Worm (Caenorhabditis elegans) whole organism, mixed stage, embryonic: ENCODE measurements around the gene pdhk-2.

ENCODE experiments used
- M03D4.4 ChIP-seq: sonication (generic microtip); optimal IDR thresholded peaks from 2 replicates; lab custom pipeline; 2017; ENCODE audit warnings: mild to moderate bottlenecking, missing genetic modification characterization, missing compliant biosample characterization
- bed-3 ChIP-seq: fragments of 200-800 bp; sonication (Bioruptor generic); optimal IDR thresholded peaks from 3 replicates; lab custom pipeline; 2018; ENCODE audit warnings: mild to moderate bottlenecking, missing genetic modification characterization, moderate library complexity, missing compliant biosample characterization
- blmp-1 ChIP-seq: fragments of 150-350 bp; optimal IDR thresholded peaks from 2 replicates; lab custom pipeline; 2014; ENCODE audit warnings: missing biosample characterization, missing genetic modification characterization
- ceh-39 ChIP-seq: fragments of 150-350 bp; optimal IDR thresholded peaks from 2 replicates; lab custom pipeline; 2014; ENCODE audit warnings: missing biosample characterization, missing genetic modification characterization
- ceh-43 ChIP-seq: fragments of 200-800 bp; sonication (Bioruptor generic); optimal IDR thresholded peaks from 2 replicates; lab custom pipeline; 2018; ENCODE audit warnings: mild to moderate bottlenecking, missing genetic modification characterization, moderate library complexity, missing compliant biosample characterization
- ceh-83 ChIP-seq: fragments of 200-800 bp; sonication (Bioruptor generic); optimal IDR thresholded peaks from 2 replicates; lab custom pipeline; 2018; ENCODE audit warnings: mild to moderate bottlenecking, missing genetic modification characterization, missing compliant biosample characterization
- ces-1 ChIP-seq: fragments of 150-350 bp; optimal IDR thresholded peaks from 2 replicates; lab custom pipeline; 2014; ENCODE audit warnings: missing biosample characterization, missing genetic modification reagents, missing genetic modification characterization
- cnd-1 ChIP-seq: fragments of 200-800 bp; sonication (Bioruptor generic); optimal IDR thresholded peaks from 2 replicates; lab custom pipeline; 2018; ENCODE audit warnings: mild to moderate bottlenecking, missing genetic modification characterization, missing compliant biosample characterization
- drap-1 ChIP-seq: fragments of 200-800 bp; sonication (Bioruptor generic); optimal IDR thresholded peaks from 3 replicates; lab custom pipeline; 2018; ENCODE audit warnings: mild to moderate bottlenecking, missing genetic modification characterization, missing compliant biosample characterization
- elt-1 ChIP-seq: sonication (generic microtip); optimal IDR thresholded peaks from 2 replicates; lab custom pipeline; 2017; ENCODE audit warnings: missing genetic modification characterization, mild to moderate bottlenecking, missing compliant biosample characterization, antibody characterized with exemption, moderate library complexity, borderline replicate concordance; ENCODE audit not compliant: insufficient read depth
- elt-3 ChIP-seq: fragments of 150-350 bp; optimal IDR thresholded peaks from 2 replicates; lab custom pipeline; 2014; ENCODE audit warnings: missing biosample characterization, missing genetic modification characterization
- flh-1 ChIP-seq: fragments of 200-800 bp; sonication (Bioruptor generic); optimal IDR thresholded peaks from 2 replicates; lab custom pipeline; 2018; ENCODE audit warnings: mild to moderate bottlenecking, missing genetic modification characterization, moderate library complexity, missing compliant biosample characterization
- ham-2 ChIP-seq: fragments of 200-800 bp; sonication (Bioruptor generic); optimal IDR thresholded peaks from 2 replicates; lab custom pipeline; 2018; ENCODE audit warnings: mild to moderate bottlenecking, missing genetic modification characterization, missing compliant biosample characterization
- hlh-1 ChIP-seq: fragments of 150-350 bp; optimal IDR thresholded peaks from 2 replicates; lab custom pipeline; 2014; ENCODE audit warnings: missing biosample characterization, missing genetic modification reagents, missing genetic modification characterization
- lin-13 ChIP-seq: fragments of 150-350 bp; optimal IDR thresholded peaks from 2 replicates; lab custom pipeline; 2014; ENCODE audit warnings: missing biosample characterization, missing genetic modification characterization
- lin-32 ChIP-seq: fragments of 200-800 bp; sonication (Bioruptor generic); optimal IDR thresholded peaks from 2 replicates; lab custom pipeline; 2018; ENCODE audit warnings: mild to moderate bottlenecking, missing genetic modification characterization, missing compliant biosample characterization
- lsy-2 ChIP-seq: fragments of 150-350 bp; optimal IDR thresholded peaks from 2 replicates; lab custom pipeline; 2014; ENCODE audit warnings: missing biosample characterization, missing genetic modification characterization
- mab-5 ChIP-seq: fragments of 150-350 bp; optimal IDR thresholded peaks from 2 replicates; lab custom pipeline; 2014; ENCODE audit warnings: missing biosample characterization, missing genetic modification characterization
- mep-1 ChIP-seq: fragments of 150-350 bp; optimal IDR thresholded peaks from 2 replicates; lab custom pipeline; 2017; ENCODE audit warnings: missing biosample characterization, missing genetic modification reagents, missing genetic modification characterization, inconsistent platforms
- mls-2 ChIP-seq: sonication (generic microtip); optimal IDR thresholded peaks from 2 replicates; lab custom pipeline; 2016; ENCODE audit warnings: mild to moderate bottlenecking, missing genetic modification characterization, moderate library complexity, missing compliant biosample characterization
- nhr-12 ChIP-seq: fragments of 150-350 bp; optimal IDR thresholded peaks from 2 replicates; lab custom pipeline; 2014; ENCODE audit warnings: missing biosample characterization, missing genetic modification characterization
- nhr-2 ChIP-seq: fragments of 150-350 bp; optimal IDR thresholded peaks from 2 replicates; lab custom pipeline; 2014; ENCODE audit warnings: missing biosample characterization, missing genetic modification characterization
- nhr-237 ChIP-seq: fragments of 150-350 bp; optimal IDR thresholded peaks from 2 replicates; lab custom pipeline; 2014; ENCODE audit warnings: missing biosample characterization, missing genetic modification characterization
- nhr-28 ChIP-seq: fragments of 150-350 bp; optimal IDR thresholded peaks from 2 replicates; lab custom pipeline; 2014; ENCODE audit warnings: missing biosample characterization, missing genetic modification characterization
- nhr-76 ChIP-seq: sonication (generic microtip); optimal IDR thresholded peaks from 2 replicates; lab custom pipeline; 2017; ENCODE audit warnings: missing biosample characterization, missing genetic modification characterization
- pha-4 ChIP-seq: fragments of 150-350 bp; optimal IDR thresholded peaks from 2 replicates; lab custom pipeline; 2018; ENCODE audit warnings: missing biosample characterization, missing genetic modification reagents, missing genetic modification characterization
- sem-2 ChIP-seq: fragments of 200-800 bp; sonication (Bioruptor generic); optimal IDR thresholded peaks from 2 replicates; lab custom pipeline; 2018; ENCODE audit warnings: mild to moderate bottlenecking, missing genetic modification characterization, missing compliant biosample characterization
- snpc-4 ChIP-seq: fragments of 150-350 bp; optimal IDR thresholded peaks from 2 replicates; lab custom pipeline; 2014; ENCODE audit warnings: missing biosample characterization, missing genetic modification characterization
- sptf-1 ChIP-seq: sonication (generic microtip); optimal IDR thresholded peaks from 2 replicates; lab custom pipeline; 2017; ENCODE audit warnings: mild to moderate bottlenecking, missing genetic modification characterization, moderate library complexity, missing compliant biosample characterization
- tbx-8 ChIP-seq: fragments of 200-800 bp; sonication (Bioruptor generic); optimal IDR thresholded peaks from 2 replicates; lab custom pipeline; 2018; ENCODE audit warnings: mild to moderate bottlenecking, missing genetic modification characterization, moderate library complexity, missing compliant biosample characterization
- unc-120 ChIP-seq: sonication (generic microtip); optimal IDR thresholded peaks from 2 replicates; lab custom pipeline; 2017; ENCODE audit warnings: missing genetic modification characterization, missing compliant biosample characterization; ENCODE audit not compliant: poor library complexity, severe bottlenecking
- unc-62 ChIP-seq: fragments of 150-350 bp; optimal IDR thresholded peaks from 2 replicates; lab custom pipeline; 2014; ENCODE audit warnings: missing biosample characterization, missing genetic modification reagents, missing genetic modification characterization
- zip-8 ChIP-seq: fragments of 150-350 bp; optimal IDR thresholded peaks from 2 replicates; lab custom pipeline; 2014; ENCODE audit warnings: missing biosample characterization, missing genetic modification characterization
- ztf-11 ChIP-seq: fragments of 150-350 bp; optimal IDR thresholded peaks from 2 replicates; lab custom pipeline; 2014; ENCODE audit warnings: missing biosample characterization, missing genetic modification characterization

pdhk-2 gene

DNA sequence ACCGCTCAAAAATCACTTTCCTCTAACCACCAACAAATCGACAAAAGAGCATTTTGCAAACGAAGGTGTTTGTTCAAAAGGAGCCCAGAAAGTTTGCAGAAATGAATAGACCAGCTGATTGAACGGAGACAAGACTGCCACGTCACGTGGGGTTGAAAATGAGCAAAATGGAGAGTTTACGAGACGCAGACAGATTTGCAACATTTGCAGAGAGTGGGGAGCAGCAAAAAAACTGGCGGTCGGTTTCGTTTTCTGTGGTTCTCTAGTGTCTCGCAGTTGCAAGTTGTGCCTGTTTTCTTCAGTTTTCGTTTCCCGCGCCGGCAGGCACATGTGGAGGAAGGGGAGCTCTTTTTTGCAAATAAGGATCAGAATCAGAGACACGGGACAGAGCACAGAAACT lies 44.2 kb upstream of the pdhk-2 start:
- TF ChIP-seq cnd-1 (tag; lab: Kevin White, UChicago) (no peak), bed-3 (GFP tag; lab: Kevin White, UChicago) (no peak), nhr-12 (tag; lab: Kevin White, UChicago) (no peak), sptf-1 (tag; lab: Kevin White, UChicago) (no peak), mep-1 (tag; lab: Kevin White, UChicago) (no peak), nhr-237 (tag; lab: Kevin White, UChicago) (no peak), elt-3 (tag; lab: Kevin White, UChicago) (no peak)

DNA sequence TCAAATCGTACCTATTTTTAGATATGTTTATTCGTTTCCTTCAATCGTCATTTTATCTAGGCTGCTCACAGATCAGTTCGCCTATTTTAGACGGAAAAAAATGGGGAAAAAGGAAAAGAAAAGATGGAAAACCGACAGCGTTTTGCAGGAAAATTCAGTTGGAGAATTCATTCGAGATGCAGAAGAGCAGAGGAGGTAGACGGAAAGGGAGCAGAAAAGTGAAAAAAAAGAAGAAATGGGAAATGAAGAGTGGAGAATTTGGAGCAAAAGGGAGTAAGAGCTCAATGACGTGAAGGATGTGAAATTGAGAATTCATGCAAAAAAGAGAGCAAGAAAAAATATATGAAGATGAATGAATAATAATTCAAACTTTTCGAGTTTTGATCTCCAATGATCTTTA lies 43.3 kb upstream of the pdhk-2 start:
- TF ChIP-seq snpc-4 (no peak), sem-2 (GFP tag; lab: Kevin White, UChicago) (no peak), ham-2 (GFP tag; lab: Kevin White, UChicago) (no peak), mls-2 (no peak), mep-1 (tag; lab: Kevin White, UChicago) (no peak), lin-32 (GFP tag; lab: Kevin White, UChicago) (no peak), lsy-2 (tag; lab: Kevin White, UChicago) (no peak), nhr-237 (tag; lab: Kevin White, UChicago) (no peak), elt-3 (tag; lab: Kevin White, UChicago) (no peak), ztf-11 (tag; lab: Kevin White, UChicago) (no peak), cnd-1 (tag; lab: Kevin White, UChicago) (no peak), zip-8 (tag; lab: Kevin White, UChicago) (no peak), drap-1 (GFP tag; lab: Kevin White, UChicago) (no peak), unc-120 (no peak), elt-1 (tag; lab: Kevin White, UChicago) (no peak), nhr-2 (tag; lab: Kevin White, UChicago) (no peak), nhr-76 (tag; lab: Kevin White, UChicago) (no peak)

DNA sequence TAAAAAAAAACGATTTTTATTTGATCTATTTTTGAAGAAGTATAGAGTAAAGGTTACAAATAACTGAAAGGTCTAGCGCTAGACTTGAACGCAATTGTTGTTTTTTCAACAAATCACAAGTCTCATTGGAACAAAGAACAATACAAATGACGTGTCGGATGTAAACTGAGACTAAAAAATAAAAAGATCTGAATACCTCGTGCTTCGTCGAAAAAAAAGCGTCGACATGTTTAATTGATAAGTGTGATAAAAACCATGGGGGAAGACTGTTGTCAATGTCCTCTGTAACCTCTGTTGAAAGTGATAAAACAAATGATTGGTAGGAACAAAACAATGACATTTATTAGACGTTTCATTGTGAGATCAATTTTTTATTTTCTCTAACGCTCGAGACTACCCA lies 41.5 kb upstream of the pdhk-2 start:
- TF ChIP-seq hlh-1 = no peak
- no peak for TF ChIP-seq ceh-43
- TF ChIP-seq cnd-1 (tag; lab: Kevin White, UChicago) = no peak
- no peak for TF ChIP-seq nhr-237 (tag; lab: Kevin White, UChicago)
- no peak for TF ChIP-seq ces-1
- no peak for TF ChIP-seq sem-2 (GFP tag; lab: Kevin White, UChicago)
- no peak for TF ChIP-seq mls-2
- no peak for TF ChIP-seq nhr-12 (tag; lab: Kevin White, UChicago)
- TF ChIP-seq M03D4.4 (tag; lab: Kevin White, UChicago) = no peak
- TF ChIP-seq mab-5 (tag; lab: Kevin White, UChicago) = no peak
- TF ChIP-seq lin-13 (tag; lab: Kevin White, UChicago) = no peak
- TF ChIP-seq ceh-83 (GFP tag; lab: Kevin White, UChicago) = no peak
- no peak for TF ChIP-seq nhr-76 (tag; lab: Kevin White, UChicago)
- TF ChIP-seq elt-3 (tag; lab: Kevin White, UChicago) = no peak
- no peak for TF ChIP-seq blmp-1 (tag; lab: Kevin White, UChicago)
- no peak for TF ChIP-seq snpc-4
- TF ChIP-seq lsy-2 (tag; lab: Kevin White, UChicago) = no peak

DNA sequence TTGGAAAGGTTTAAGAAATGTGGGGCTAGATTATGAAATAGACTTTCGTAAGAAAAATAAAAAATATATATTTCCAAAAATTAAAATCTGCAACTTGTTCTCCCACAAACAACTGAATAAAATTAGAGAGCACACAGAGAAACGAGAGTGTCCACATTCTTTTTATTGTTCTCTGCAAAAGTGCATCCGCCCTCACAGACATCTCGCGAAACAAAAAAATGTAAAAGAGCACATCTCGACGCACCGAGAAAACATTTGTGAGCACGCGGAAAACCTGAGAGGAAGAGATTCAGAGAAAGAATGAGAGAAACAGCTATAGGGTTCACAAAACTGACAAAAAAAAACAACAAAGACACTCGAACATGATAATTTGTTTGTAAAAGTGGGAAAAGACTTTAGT lies 40.9 kb upstream of the pdhk-2 start:
- TF ChIP-seq ztf-11 (tag; lab: Kevin White, UChicago) (no peak), tbx-8 (GFP tag; lab: Kevin White, UChicago) (no peak), hlh-1 (peak; percentile 19), ceh-39 (no peak), pha-4 (tag; lab: Kevin White, UChicago) (no peak), elt-3 (tag; lab: Kevin White, UChicago) (no peak), nhr-28 (tag; lab: Kevin White, UChicago) (no peak)

DNA sequence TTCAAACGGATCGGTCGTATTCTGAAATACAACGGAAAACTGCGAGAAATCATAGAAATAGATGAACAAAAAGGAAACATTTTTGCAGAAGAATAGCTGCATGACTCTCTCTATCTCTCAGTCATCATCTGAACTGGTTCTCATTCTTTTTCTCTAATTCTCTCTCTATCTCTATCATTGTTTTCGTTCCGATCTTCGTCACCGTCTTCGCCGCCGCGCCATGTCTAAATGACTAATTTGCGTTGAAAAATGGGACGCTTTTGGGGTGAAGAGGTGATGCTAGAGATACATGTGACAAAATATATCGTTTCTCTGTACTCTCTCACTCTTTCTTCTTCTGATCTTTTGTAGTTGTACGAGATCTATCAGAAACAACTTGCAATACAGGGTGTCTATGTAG lies 39.3 kb upstream of the pdhk-2 start:
- TF ChIP-seq nhr-12 (tag; lab: Kevin White, UChicago) (no peak), unc-120 (no peak), hlh-1 (no peak), lsy-2 (tag; lab: Kevin White, UChicago) (no peak), snpc-4 (no peak), flh-1 (GFP tag; lab: Kevin White, UChicago) (no peak), blmp-1 (tag; lab: Kevin White, UChicago) (no peak), nhr-2 (tag; lab: Kevin White, UChicago) (no peak), zip-8 (tag; lab: Kevin White, UChicago) (no peak), ztf-11 (tag; lab: Kevin White, UChicago) (no peak), elt-3 (tag; lab: Kevin White, UChicago) (no peak), mls-2 (no peak), unc-62 (GFP tag; lab: Kevin White, UChicago) (no peak), ham-2 (GFP tag; lab: Kevin White, UChicago) (no peak), nhr-28 (tag; lab: Kevin White, UChicago) (no peak), sptf-1 (tag; lab: Kevin White, UChicago) (no peak)
- TF ChIP-seq, all 35 proteins: peak for 0
